Fruit fly (Drosophila melanogaster): ENCODE data around the gene SdhBL.
A peak's percentile ranks its signal among the peaks of the same experiment; 100 is the strongest.

- no peak for TF ChIP-seq sage (GFP tag; optimal IDR thresholded peaks at IDR 0.05)
- TF ChIP-seq CG9705 (GFP tag; optimal IDR thresholded peaks at IDR 0.05), result no peak
- TF ChIP-seq CrebA (GFP tag; optimal IDR thresholded peaks at IDR 0.05; ENCODE audit: borderline replicate concordance), result no peak
- TF ChIP-seq psq (GFP tag; optimal IDR thresholded peaks at IDR 0.05), result no peak
- TF ChIP-seq h (GFP tag; optimal IDR thresholded peaks at IDR 0.05), result no peak
- no peak for TF ChIP-seq usp (GFP tag; optimal IDR thresholded peaks at IDR 0.05)
- no peak for TF ChIP-seq br (GFP tag; optimal IDR thresholded peaks at IDR 0.05)
- TF ChIP-seq fru (GFP tag; optimal IDR thresholded peaks at IDR 0.05), result no peak
- no peak for TF ChIP-seq Vsx2 (GFP tag; optimal IDR thresholded peaks at IDR 0.05; ENCODE audit: partially characterized antibody)
- peak; percentile 27 for TF ChIP-seq Dif (GFP tag; optimal IDR thresholded peaks at IDR 0.05; ENCODE audit: partially characterized antibody)
- TF ChIP-seq dmrt93B (GFP tag; optimal IDR thresholded peaks at IDR 0.05), result no peak
- TF ChIP-seq Dfd (GFP tag; optimal IDR thresholded peaks at IDR 0.05), result no peak
- TF ChIP-seq Abd-B (GFP tag; optimal IDR thresholded peaks at IDR 0.05), result no peak
- TF ChIP-seq Jra (GFP tag; optimal IDR thresholded peaks at IDR 0.05), result no peak
Measured at dm6 chrX:18929946-18930562, 35.8 kb downstream of the SdhBL start, which contains the start of gene CG43759.
